Worm (Caenorhabditis elegans) whole organism, L2 larva: ENCODE data around the gene cdr-1.

Experiments
- ZK546.5 ChIP-seq: sonication (generic microtip); optimal IDR thresholded peaks from 2 replicates; lab custom pipeline; 2017; ENCODE audit warnings: missing biosample characterization, missing genetic modification characterization
- elt-3 ChIP-seq: sonication (generic microtip); optimal IDR thresholded peaks from 2 replicates; lab custom pipeline; 2017; ENCODE audit warnings: missing biosample characterization, missing genetic modification characterization
- unc-62 ChIP-seq: fragments of 150-350 bp; optimal IDR thresholded peaks from 2 replicates; lab custom pipeline; 2014; ENCODE audit warnings: missing biosample characterization, missing genetic modification reagents, missing genetic modification characterization

DNA sequence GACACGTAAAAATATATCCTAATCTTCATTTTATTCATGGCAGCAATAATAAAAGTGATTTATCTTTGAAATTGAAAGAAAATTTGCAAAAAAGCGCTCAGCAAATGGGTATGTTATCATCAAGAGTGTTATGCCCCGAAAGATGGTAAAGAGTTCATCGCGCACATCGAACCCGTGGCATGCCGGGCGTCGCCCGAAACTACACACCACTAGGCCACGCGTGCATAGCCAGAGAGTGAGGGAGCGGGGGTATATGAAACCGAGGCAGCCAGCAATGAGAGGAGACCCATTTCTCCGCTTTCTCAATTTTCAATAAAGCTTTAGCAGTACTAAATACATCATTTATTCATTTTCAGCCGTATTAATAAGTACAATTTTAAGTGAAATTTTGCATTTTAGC is 47.3 kb upstream of the cdr-1 start:
- no peak for TF ChIP-seq elt-3 (tag; lab: Kevin White, UChicago)
- TF ChIP-seq ZK546.5 (tag; lab: Kevin White, UChicago): no peak
- no peak for TF ChIP-seq unc-62 (GFP tag; lab: Kevin White, UChicago)
